Worm (Caenorhabditis elegans) whole organism, early embryonic: Measurements from ENCODE around the gene srv-24.

Experiments used
- B0310.2 ChIP-seq: sonication (generic microtip); optimal IDR thresholded peaks from 2 replicates; lab custom pipeline; 2016; ENCODE audit warnings: mild to moderate bottlenecking, missing genetic modification characterization, missing compliant biosample characterization
- F13C5.2 ChIP-seq: sonication (generic microtip); optimal IDR thresholded peaks from 2 replicates; lab custom pipeline; 2017; ENCODE audit warnings: mild to moderate bottlenecking, missing genetic modification characterization, inconsistent platforms, missing compliant biosample characterization
- aly-1 ChIP-seq: sonication (generic microtip); optimal IDR thresholded peaks from 2 replicates; lab custom pipeline; 2016; ENCODE audit warnings: missing genetic modification characterization, missing compliant biosample characterization
- ama-1 ChIP-seq: fragments of 150-350 bp; optimal IDR thresholded peaks from 2 replicates; lab custom pipeline; 2014
- ceh-13 ChIP-seq: fragments of 200-800 bp; sonication (Bioruptor generic); optimal IDR thresholded peaks from 2 replicates; lab custom pipeline; 2018; ENCODE audit warnings: mild to moderate bottlenecking, missing genetic modification characterization, missing compliant biosample characterization
- ceh-36 ChIP-seq: sonication (generic microtip); optimal IDR thresholded peaks from 2 replicates; lab custom pipeline; 2016; ENCODE audit warnings: missing genetic modification characterization, inconsistent platforms, missing compliant biosample characterization
- ets-7 ChIP-seq: sonication (generic microtip); optimal IDR thresholded peaks from 2 replicates; lab custom pipeline; 2016; ENCODE audit warnings: missing genotype, missing genetic modification characterization, missing compliant biosample characterization
- flt-1 ChIP-seq: fragments of 200-800 bp; sonication (Bioruptor generic); IDR thresholded peaks from 2 replicates; pipeline ENCODE4 v1.3.6; 2022; ENCODE audit warnings: missing genetic modification characterization, missing compliant biosample characterization
- hmbx-1 ChIP-seq: sonication (generic microtip); optimal IDR thresholded peaks from 2 replicates; lab custom pipeline; 2016; ENCODE audit warnings: mild to moderate bottlenecking, missing genetic modification characterization, missing compliant biosample characterization
- hmg-4 ChIP-seq: fragments of 200-800 bp; sonication (Bioruptor generic); optimal IDR thresholded peaks from 2 replicates; lab custom pipeline; 2018; ENCODE audit warnings: mild to moderate bottlenecking, missing genetic modification characterization, missing compliant biosample characterization
- hnd-1 ChIP-seq: sonication (generic microtip); optimal IDR thresholded peaks from 2 replicates; lab custom pipeline; 2016; ENCODE audit warnings: missing genetic modification characterization, missing compliant biosample characterization
- pes-1 ChIP-seq: fragments of 200-800 bp; sonication (Bioruptor generic); IDR thresholded peaks from 2 replicates; pipeline ENCODE4 v1.3.6; 2022; ENCODE audit warnings: missing genetic modification reagents, missing genetic modification characterization, missing compliant biosample characterization
- scrt-1 ChIP-seq: fragments of 200-800 bp; sonication (Bioruptor generic); IDR thresholded peaks from 2 replicates; pipeline ENCODE4 v1.3.6; 2022; ENCODE audit warnings: missing genetic modification characterization, missing compliant biosample characterization
- sea-1 ChIP-seq: fragments of 200-800 bp; sonication (Bioruptor generic); conservative IDR thresholded peaks from 2 replicates; pipeline ENCODE4 v1.3.6; 2022; ENCODE audit warnings: missing genetic modification characterization, missing compliant biosample characterization
- tbx-11 ChIP-seq: fragments of 200-800 bp; sonication (Bioruptor generic); IDR thresholded peaks from 2 replicates; pipeline ENCODE4 v1.3.6; 2022; ENCODE audit warnings: missing genetic modification characterization, missing compliant biosample characterization
- tbx-37 ChIP-seq: fragments of 200-800 bp; sonication (Bioruptor generic); conservative IDR thresholded peaks from 2 replicates; pipeline ENCODE4 v1.3.6; 2022; ENCODE audit warnings: missing genetic modification reagents, missing genetic modification characterization, missing compliant biosample characterization
- tra-4 ChIP-seq: sonication (generic microtip); optimal IDR thresholded peaks from 2 replicates; lab custom pipeline; 2017; ENCODE audit warnings: missing genetic modification characterization, missing compliant biosample characterization

srv-24 gene

DNA sequence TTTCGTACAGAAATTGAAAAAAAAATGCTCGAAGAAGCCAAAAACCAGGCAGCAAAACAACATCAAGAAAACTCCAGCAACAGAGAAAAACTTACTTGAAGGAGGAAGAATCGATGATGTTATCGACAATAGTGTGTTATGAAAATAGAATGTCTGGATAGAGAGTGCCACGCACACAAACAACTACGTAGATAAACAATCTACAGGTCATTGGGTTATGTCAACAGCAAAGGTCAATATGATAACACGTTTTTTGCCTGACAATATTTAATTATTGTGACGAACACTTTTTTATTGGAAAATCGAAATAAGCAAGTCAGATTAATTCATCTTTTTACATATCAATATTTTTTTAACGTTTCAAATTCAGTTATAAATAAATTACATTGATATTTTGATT lies 11.2 kb downstream of the srv-24 start, which contains the start of gene sams-5:
sams-5 (minus strand) TSS at position 131 of the 400 bp plus-strand sequence.
- no peak for TF ChIP-seq ceh-36 (tag; lab: Kevin White, UChicago)
- no peak for TF ChIP-seq aly-1 (tag; lab: Kevin White, UChicago)
- no peak for TF ChIP-seq hmg-4 (GFP tag; lab: Kevin White, UChicago)
- no peak for TF ChIP-seq tbx-37
- no peak for TF ChIP-seq scrt-1 (GFP tag; lab: Robert Waterston, UW)
- TF ChIP-seq hnd-1 (tag; lab: Kevin White, UChicago): no peak
- no peak for TF ChIP-seq ceh-13 (GFP tag; lab: Kevin White, UChicago)
- no peak for TF ChIP-seq hmbx-1 (tag; lab: Kevin White, UChicago)
- TF ChIP-seq sea-1 (GFP tag; lab: Robert Waterston, UW): no peak
- TF ChIP-seq pes-1 (GFP tag; lab: Robert Waterston, UW): no peak
- TF ChIP-seq tra-4 (tag; lab: Kevin White, UChicago): no peak
- no peak for TF ChIP-seq F13C5.2

DNA sequence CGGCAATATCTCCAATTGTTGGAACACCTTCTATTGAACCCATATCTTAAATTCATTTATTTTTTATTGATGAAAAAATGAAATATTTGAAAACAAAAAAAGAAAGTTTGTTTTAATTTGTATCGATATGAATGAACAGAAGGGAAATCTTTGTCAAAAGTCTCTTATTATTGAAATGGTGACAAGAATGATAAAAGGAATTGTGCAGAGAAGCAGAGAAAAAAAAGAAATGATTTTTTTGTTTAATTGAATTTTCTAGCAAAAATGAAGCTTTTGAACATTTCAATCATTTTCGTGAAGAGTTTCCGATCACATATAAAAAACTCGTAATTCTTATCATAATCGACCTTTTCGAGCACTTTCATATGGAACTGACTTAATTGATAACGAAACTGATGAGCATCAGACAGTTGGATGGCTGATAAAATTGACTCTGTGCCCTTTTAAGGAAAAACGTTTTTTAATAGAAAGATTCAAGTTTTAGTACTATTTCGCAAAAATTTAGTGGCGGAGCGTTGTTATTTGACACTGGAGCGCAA lies 14.9 kb downstream of the srv-24 start, which contains the start of the genes aat-4 and T13A10.1:
aat-4 (minus strand) TSS at position 51 of the 539 bp plus-strand sequence.
T13A10.1 (plus strand) TSS at position 411 of the 539 bp plus-strand sequence.
- TF ChIP-seq hmg-4 (GFP tag; lab: Kevin White, UChicago) (no peak), ama-1 (lab: Kevin White, UChicago) (no peak), scrt-1 (GFP tag; lab: Robert Waterston, UW) (no peak), pes-1 (GFP tag; lab: Robert Waterston, UW) (no peak), tra-4 (tag; lab: Kevin White, UChicago) (no peak), ets-7 (no peak), hmbx-1 (tag; lab: Kevin White, UChicago) (no peak), aly-1 (tag; lab: Kevin White, UChicago) (no peak), ceh-36 (tag; lab: Kevin White, UChicago) (no peak), B0310.2 (tag; lab: Kevin White, UChicago) (no peak), tbx-37 (no peak), flt-1 (no peak), tbx-11 (no peak), sea-1 (GFP tag; lab: Robert Waterston, UW) (no peak), ceh-13 (GFP tag; lab: Kevin White, UChicago) (no peak), F13C5.2 (no peak), hnd-1 (tag; lab: Kevin White, UChicago) (no peak)

DNA sequence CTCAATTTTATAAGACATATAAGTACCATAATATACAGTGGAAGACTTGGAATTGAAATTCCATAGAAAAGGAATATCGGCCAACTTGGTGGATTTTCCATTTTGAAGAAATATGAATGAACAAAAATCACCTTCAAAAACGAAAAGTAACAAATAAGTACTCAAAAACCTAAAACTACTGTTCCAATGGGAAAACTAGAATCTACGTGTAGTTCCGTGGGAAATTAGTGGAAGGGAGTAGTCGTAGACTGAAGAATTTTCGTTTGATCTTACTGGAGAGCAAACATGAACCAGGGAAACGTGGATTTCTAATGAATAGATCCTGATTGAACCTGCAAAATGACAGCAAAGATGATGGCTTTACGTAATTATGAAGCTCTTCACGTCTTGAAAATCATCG lies 18.7 kb downstream of the srv-24 start, which contains the start of gene srv-31:
srv-31 (minus strand) TSS at position 101 of the 400 bp plus-strand sequence.
- no peak for TF ChIP-seq scrt-1 (GFP tag; lab: Robert Waterston, UW)
- TF ChIP-seq hmbx-1 (tag; lab: Kevin White, UChicago): no peak
- TF ChIP-seq B0310.2 (tag; lab: Kevin White, UChicago): no peak
- no peak for TF ChIP-seq tbx-11
- no peak for TF ChIP-seq ets-7
- TF ChIP-seq pes-1 (GFP tag; lab: Robert Waterston, UW): no peak
- TF ChIP-seq flt-1: no peak
- TF ChIP-seq tra-4 (tag; lab: Kevin White, UChicago): no peak
- no peak for TF ChIP-seq ceh-36 (tag; lab: Kevin White, UChicago)
- no peak for TF ChIP-seq ceh-13 (GFP tag; lab: Kevin White, UChicago)
- TF ChIP-seq sea-1 (GFP tag; lab: Robert Waterston, UW): no peak
- no peak for TF ChIP-seq tbx-37
- no peak for TF ChIP-seq F13C5.2

DNA sequence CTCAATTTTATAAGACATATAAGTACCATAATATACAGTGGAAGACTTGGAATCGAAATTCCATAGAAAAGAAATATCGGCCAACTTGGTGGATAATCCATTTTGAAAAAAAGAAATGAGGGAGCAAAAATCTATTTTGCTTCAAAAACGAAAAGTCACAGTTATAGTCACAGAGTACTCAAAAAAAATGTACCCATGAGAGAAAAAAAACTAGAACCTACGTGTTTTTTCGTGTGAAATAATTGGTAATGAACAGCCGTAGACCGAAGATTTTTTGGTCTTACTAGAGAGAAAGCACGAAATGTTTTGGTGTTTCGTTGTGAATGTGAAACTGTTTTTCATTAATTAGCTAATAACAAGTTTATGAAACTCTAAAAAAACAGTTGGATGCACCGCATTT lies 21.3 kb downstream of the srv-24 start, which contains the start of gene srv-30:
srv-30 (minus strand) TSS at position 101 of the 400 bp plus-strand sequence.
- TF ChIP-seq tbx-37: no peak
- TF ChIP-seq flt-1: no peak
- no peak for TF ChIP-seq ets-7
- no peak for TF ChIP-seq scrt-1 (GFP tag; lab: Robert Waterston, UW)
- TF ChIP-seq sea-1 (GFP tag; lab: Robert Waterston, UW): no peak
- no peak for TF ChIP-seq aly-1 (tag; lab: Kevin White, UChicago)
- TF ChIP-seq hmbx-1 (tag; lab: Kevin White, UChicago): no peak
- TF ChIP-seq tra-4 (tag; lab: Kevin White, UChicago): no peak
- TF ChIP-seq ama-1 (lab: Kevin White, UChicago): no peak
- TF ChIP-seq ceh-36 (tag; lab: Kevin White, UChicago): no peak
- TF ChIP-seq tbx-11: no peak
- TF ChIP-seq pes-1 (GFP tag; lab: Robert Waterston, UW): no peak
- TF ChIP-seq hnd-1 (tag; lab: Kevin White, UChicago): no peak
- TF ChIP-seq B0310.2 (tag; lab: Kevin White, UChicago): no peak

DNA sequence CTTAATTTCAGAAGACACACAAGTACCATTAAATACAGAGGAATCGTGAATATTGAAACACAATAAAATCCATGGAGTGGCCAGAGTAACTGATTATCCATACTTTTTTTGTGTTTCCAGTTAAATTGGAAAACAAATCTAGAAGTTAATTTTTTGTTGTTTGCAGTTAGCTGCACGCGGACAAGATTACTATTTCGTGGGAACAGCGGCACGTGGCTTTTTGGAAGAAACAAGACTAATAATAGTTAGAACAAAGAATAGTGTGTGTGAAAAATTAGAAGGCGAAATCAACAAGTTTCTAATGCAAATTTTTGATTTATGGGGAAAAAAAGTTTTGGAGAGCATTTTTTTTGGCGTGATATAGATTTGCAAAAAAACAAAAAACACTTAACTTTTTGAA lies 24.1 kb downstream of the srv-24 start, which contains the start of gene srv-29:
srv-29 (minus strand) TSS at position 101 of the 400 bp plus-strand sequence.
- TF ChIP-seq tra-4 (tag; lab: Kevin White, UChicago) (no peak), ceh-36 (tag; lab: Kevin White, UChicago) (no peak), aly-1 (tag; lab: Kevin White, UChicago) (no peak), hmg-4 (GFP tag; lab: Kevin White, UChicago) (no peak), tbx-11 (no peak), F13C5.2 (no peak), sea-1 (GFP tag; lab: Robert Waterston, UW) (no peak), scrt-1 (GFP tag; lab: Robert Waterston, UW) (no peak), hmbx-1 (tag; lab: Kevin White, UChicago) (no peak)

DNA sequence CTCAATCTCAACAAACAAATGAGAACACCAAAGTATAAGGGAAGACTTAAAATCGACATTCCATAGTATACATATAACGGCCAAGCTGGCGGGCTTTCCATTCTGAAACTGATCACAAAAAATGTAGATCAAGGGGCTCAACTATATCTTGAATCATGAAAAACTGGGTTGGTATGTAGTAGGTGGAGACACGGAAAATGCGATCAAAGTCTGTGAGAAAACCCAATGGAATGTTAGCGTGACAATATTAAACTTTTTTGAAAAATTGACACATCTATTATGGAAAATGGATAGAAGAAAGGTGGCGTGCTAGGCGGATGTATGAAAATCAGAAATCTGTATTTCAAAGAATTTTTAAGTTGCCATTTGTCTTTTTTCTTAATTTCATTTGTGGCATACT lies 27.4 kb downstream of the srv-24 start, which contains the start of gene srv-28:
srv-28 (minus strand) TSS at position 101 of the 400 bp plus-strand sequence.
- TF ChIP-seq flt-1 (no peak), ceh-13 (GFP tag; lab: Kevin White, UChicago) (no peak), hnd-1 (tag; lab: Kevin White, UChicago) (no peak), pes-1 (GFP tag; lab: Robert Waterston, UW) (no peak), ceh-36 (tag; lab: Kevin White, UChicago) (no peak), tbx-11 (no peak), sea-1 (GFP tag; lab: Robert Waterston, UW) (no peak), hmbx-1 (tag; lab: Kevin White, UChicago) (no peak), tra-4 (tag; lab: Kevin White, UChicago) (no peak), F13C5.2 (no peak), B0310.2 (tag; lab: Kevin White, UChicago) (no peak), ama-1 (lab: Kevin White, UChicago) (no peak), scrt-1 (GFP tag; lab: Robert Waterston, UW) (no peak), aly-1 (tag; lab: Kevin White, UChicago) (no peak)
